Worm (Caenorhabditis elegans) whole organism, L4 larva: Measurements from ENCODE around the gene srh-45.

Experiments used
- F49E8.2 ChIP-seq: sonication (generic microtip); optimal IDR thresholded peaks from 2 replicates; lab custom pipeline; 2016; ENCODE audit warnings: missing compliant biosample characterization, mild to moderate bottlenecking, missing genetic modification characterization, borderline replicate concordance
- ama-1 ChIP-seq: fragments of 150-350 bp; optimal IDR thresholded peaks from 2 replicates; lab custom pipeline; 2014; ENCODE audit warnings: inconsistent platforms, mixed read lengths
- ceh-28 ChIP-seq: fragments of 150-350 bp; optimal IDR thresholded peaks from 2 replicates; lab custom pipeline; 2014; ENCODE audit warnings: missing biosample characterization, missing genetic modification reagents, missing genetic modification characterization
- lin-15B ChIP-seq: fragments of 150-350 bp; sonication (generic microtip); optimal IDR thresholded peaks from 3 replicates; lab custom pipeline; 2014; ENCODE audit warnings: missing biosample characterization, missing genetic modification characterization
- lin-39 ChIP-seq: fragments of 150-350 bp; optimal IDR thresholded peaks from 2 replicates; lab custom pipeline; 2014; ENCODE audit warnings: missing biosample characterization, missing genetic modification reagents, missing genetic modification characterization
- lsy-2 ChIP-seq, 2 experiments: fragments of 150-350 bp in 1 of 2; sonication (generic microtip) in 1 of 2; optimal IDR thresholded peaks; 2 replicates each; lab custom pipeline; 2014 to 2017; ENCODE audit warnings: missing biosample characterization in 2 of 2, missing genetic modification characterization in 2 of 2
- nhr-237 ChIP-seq: sonication (generic microtip); optimal IDR thresholded peaks from 2 replicates; lab custom pipeline; 2017; ENCODE audit warnings: missing biosample characterization, missing genetic modification characterization
- nhr-41 ChIP-seq: fragments of 200-800 bp; sonication (Bioruptor generic); IDR thresholded peaks from 2 replicates; pipeline ENCODE4 v1.3.6; 2022; ENCODE audit warnings: missing genetic modification reagents, missing genetic modification characterization, missing compliant biosample characterization
- sdz-12 ChIP-seq: fragments of 200-800 bp; sonication (Bioruptor generic); optimal IDR thresholded peaks from 2 replicates; lab custom pipeline; 2018; ENCODE audit warnings: mild to moderate bottlenecking, missing genetic modification characterization, missing compliant biosample characterization
- unc-130 ChIP-seq: sonication (generic microtip); optimal IDR thresholded peaks from 2 replicates; lab custom pipeline; 2016; ENCODE audit warnings: missing genetic modification reagents, missing genetic modification characterization, missing compliant biosample characterization
- zfp-2 ChIP-seq: sonication (generic microtip); optimal IDR thresholded peaks from 2 replicates; lab custom pipeline; 2016; ENCODE audit warnings: mild to moderate bottlenecking, missing genetic modification characterization, missing compliant biosample characterization

DNA sequence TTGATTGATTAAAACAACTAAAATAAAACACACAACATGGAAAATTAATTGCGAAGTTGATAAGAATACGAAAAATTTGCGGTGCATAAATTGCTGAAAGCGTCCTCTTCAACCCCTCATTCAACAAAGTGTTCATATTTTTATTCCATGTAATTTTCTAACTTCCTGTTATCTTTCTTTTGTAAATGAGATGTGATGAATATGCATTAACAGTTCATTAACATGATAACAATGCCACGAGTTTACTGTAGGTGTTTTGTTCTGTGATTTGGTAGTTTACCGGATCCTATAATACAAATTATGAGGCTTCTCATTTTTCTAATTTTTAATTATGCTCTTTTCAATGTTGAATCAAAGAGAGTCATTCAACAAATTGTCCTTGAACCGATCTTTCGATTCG, 24.3 kb upstream of the srh-45 start, which contains the start of gene F47G9.6:
- TF ChIP-seq F49E8.2 (tag; lab: Kevin White, UChicago) (no peak), lsy-2 (tag; optimal IDR thresholded peaks at IDR 0.05; lab: Kevin White, UChicago) (no peak), sdz-12 (GFP tag; lab: Kevin White, UChicago) (no peak), lin-39 (no peak), lin-15B (tag; lab: Kevin White, UChicago) (no peak), nhr-237 (tag; lab: Kevin White, UChicago) (no peak), ceh-28 (tag; lab: Kevin White, UChicago) (no peak), ama-1 (lab: Kevin White, UChicago) (no peak), zfp-2 (tag; lab: Kevin White, UChicago) (no peak), unc-130 (GFP tag; lab: Kevin White, UChicago) (no peak), nhr-41 (no peak)
